Fruit fly (Drosophila melanogaster): ENCODE results near the gene glec.

Gene glec

DNA sequence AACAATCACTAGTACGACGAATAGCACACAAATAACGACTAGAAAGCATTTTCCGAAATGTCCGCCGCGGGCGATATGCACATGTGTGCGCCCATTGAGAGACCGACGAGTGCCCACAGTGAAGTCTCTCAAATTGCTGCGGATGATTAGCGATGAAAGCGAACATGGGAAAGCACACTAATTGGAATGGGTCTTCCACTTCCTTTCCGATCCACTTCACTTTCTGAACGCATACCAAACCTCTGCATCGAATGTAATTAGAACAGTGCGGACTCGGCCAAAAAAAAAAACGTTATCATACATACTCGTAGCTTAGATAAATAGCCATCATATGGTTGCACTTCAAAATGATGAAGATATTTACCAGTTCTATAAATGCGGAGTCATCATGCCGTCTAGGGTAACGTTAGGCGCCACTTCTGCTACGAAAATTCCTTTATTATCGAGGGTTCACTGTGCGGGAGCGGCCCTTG lies 6.0 kb downstream of the glec start (continued):
- TF ChIP-seq CG17568 (GFP tag; optimal IDR thresholded peaks at IDR 0.05) (no peak), ap (GFP tag; IDR thresholded peaks at IDR 0.05) (0 out of 2 replicates have a peak, but pooled peaks have one; percentile 12), CG18764 (GFP tag; optimal IDR thresholded peaks at IDR 0.05) (no peak), Elba2 (GFP tag; optimal IDR thresholded peaks at IDR 0.05) (no peak), lov (optimal IDR thresholded peaks at IDR 0.05) (no peak), lov (GFP tag; IDR thresholded peaks at IDR 0.05) (0 out of 3 replicates have a peak, but pooled peaks have one; percentile 65), kah (GFP tag; optimal IDR thresholded peaks at IDR 0.05) (no peak), seq (GFP tag; IDR thresholded peaks at IDR 0.05) (no peak), CG1602 (GFP tag; optimal IDR thresholded peaks at IDR 0.05) (peak; percentile 0), pita (GFP tag; optimal IDR thresholded peaks at IDR 0.05) (no peak), cad (GFP tag; optimal IDR thresholded peaks at IDR 0.05) (no peak), shn (GFP tag; optimal IDR thresholded peaks at IDR 0.05) (peak; percentile 67), odd (GFP tag; optimal IDR thresholded peaks at IDR 0.05) (peak; percentile 7), schlank (tag; optimal IDR thresholded peaks at IDR 0.05) (no peak), ara (GFP tag; IDR thresholded peaks at IDR 0.05) (peak; percentile 63), Hr51 (GFP tag; optimal IDR thresholded peaks at IDR 0.05) (peak; percentile 34 to 38), gem (tag; optimal IDR thresholded peaks at IDR 0.05) (peak; percentile 43), Sox102F (GFP tag; optimal IDR thresholded peaks at IDR 0.05) (peak; percentile 54), dysf (GFP tag; IDR thresholded peaks at IDR 0.05) (peak; percentile 40; the same call in 1 of the 3 replicates), H15 (GFP tag; IDR thresholded peaks at IDR 0.05) (peak; percentile 23; the same call in 1 of the 3 replicates), CG12942 (GFP tag; optimal IDR thresholded peaks at IDR 0.05) (peak; percentile 3), Oli (tag; optimal IDR thresholded peaks at IDR 0.05) (peak; percentile 51), Sin3A (optimal IDR thresholded peaks at IDR 0.05) (no peak), CG5180 (GFP tag; optimal IDR thresholded peaks at IDR 0.05) (peak; percentile 3), Rx (GFP tag; IDR thresholded peaks at IDR 0.05) (0 out of 2 replicates have a peak, but pooled peaks have one; percentile 3), chm (GFP tag; IDR thresholded peaks at IDR 0.05) (0 out of 2 replicates have a peak, but pooled peaks have one; percentile 24), CG12744 (GFP tag; optimal IDR thresholded peaks at IDR 0.05) (no peak), prd (optimal IDR thresholded peaks at IDR 0.05) (no peak), prd (GFP tag; IDR thresholded peaks at IDR 0.05) (peak; percentile 55; the same call in 1 of the 3 replicates), CG1024 (GFP tag; IDR thresholded peaks at IDR 0.05) (0 out of 2 replicates have a peak, but pooled peaks have one; percentile 1), pfk (GFP tag; optimal IDR thresholded peaks at IDR 0.05) (no peak), CHES-1-like (GFP tag; optimal IDR thresholded peaks at IDR 0.05) (peak; percentile 62), ash1 (GFP tag; optimal IDR thresholded peaks at IDR 0.05) (no peak), CG17829 (tag; optimal IDR thresholded peaks at IDR 0.05) (peak; percentile 22), CG10431 (GFP tag; optimal IDR thresholded peaks at IDR 0.05) (peak; percentile 3), Trl (optimal IDR thresholded peaks at IDR 0.05) (no peak), Trl (GFP tag; optimal IDR thresholded peaks at IDR 0.05) (peak; percentile 3), pros (GFP tag; optimal IDR thresholded peaks at IDR 0.05) (peak; percentile 51), tx (GFP tag; optimal IDR thresholded peaks at IDR 0.05) (peak; percentile 37), CG3726 (GFP tag; IDR thresholded peaks at IDR 0.05) (no peak), MTF-1 (GFP tag; optimal IDR thresholded peaks at IDR 0.05; ENCODE audit: borderline replicate concordance) (no peak), z (GFP tag; IDR thresholded peaks at IDR 0.05) (0 out of 3 replicates have a peak, but pooled peaks have one; percentile 33), emc (GFP tag; optimal IDR thresholded peaks at IDR 0.05) (no peak), HLH54F (GFP tag; optimal IDR thresholded peaks at IDR 0.05) (peak; percentile 37), CG1792 (GFP tag; optimal IDR thresholded peaks at IDR 0.05) (peak; percentile 13), esg (GFP tag; conservative IDR thresholded peaks at IDR 0.05) (peak; percentile 27; the same call in 1 of the 2 replicates), Chrac-16 (GFP tag; optimal IDR thresholded peaks at IDR 0.05) (peak; percentile 33), Six4 (GFP tag; optimal IDR thresholded peaks at IDR 0.05) (peak; percentile 14), klu (GFP tag; IDR thresholded peaks at IDR 0.05) (no peak), Gug (GFP tag; IDR thresholded peaks at IDR 0.05) (0 out of 4 replicates have a peak, but pooled peaks have one; percentile 36), CG10209 (GFP tag; optimal IDR thresholded peaks at IDR 0.05) (peak; percentile 50), caup (GFP tag; optimal IDR thresholded peaks at IDR 0.05; ENCODE audit: severe bottlenecking) (no peak)
